Worm (Caenorhabditis elegans) whole organism, midembryonic: ENCODE measurements around the gene sre-16.

Source experiments
- T22C8.4 ChIP-seq: fragments of 200-800 bp; sonication (Bioruptor generic); IDR thresholded peaks from 2 replicates; pipeline ENCODE4 v1.3.6; 2022; ENCODE audit warnings: missing genetic modification characterization, missing compliant biosample characterization
- cog-1 ChIP-seq: sonication (generic microtip); optimal IDR thresholded peaks from 2 replicates; lab custom pipeline; 2016; ENCODE audit warnings: missing genetic modification characterization, missing compliant biosample characterization
- flt-1 ChIP-seq: fragments of 200-800 bp; sonication (Bioruptor generic); IDR thresholded peaks from 2 replicates; pipeline ENCODE4 v1.3.6; 2022; ENCODE audit warnings: missing genetic modification characterization, missing compliant biosample characterization
- klf-2 ChIP-seq: fragments of 200-800 bp; sonication (Bioruptor generic); conservative IDR thresholded peaks from 2 replicates; pipeline ENCODE4 v1.3.6; 2022; ENCODE audit warnings: missing genetic modification reagents, missing genetic modification characterization, missing compliant biosample characterization
- med-1 ChIP-seq: sonication (generic microtip); optimal IDR thresholded peaks from 2 replicates; lab custom pipeline; 2017; ENCODE audit warnings: missing genetic modification characterization, mild to moderate bottlenecking, missing compliant biosample characterization, antibody characterized with exemption, missing genetic modification reagents; ENCODE audit not compliant: insufficient read depth
- ref-1 ChIP-seq: fragments of 200-800 bp; sonication (Bioruptor generic); conservative IDR thresholded peaks from 2 replicates; pipeline ENCODE4 v1.3.6; 2022; ENCODE audit warnings: missing genetic modification reagents, missing genetic modification characterization, missing compliant biosample characterization
- tab-1 ChIP-seq: fragments of 200-800 bp; sonication (Bioruptor generic); IDR thresholded peaks from 2 replicates; pipeline ENCODE4 v1.3.6; 2022; ENCODE audit warnings: missing genetic modification characterization, missing compliant biosample characterization
- ztf-23 ChIP-seq: fragments of 200-800 bp; sonication (Bioruptor generic); IDR thresholded peaks from 2 replicates; pipeline ENCODE4 v1.3.6; 2022; ENCODE audit warnings: missing genetic modification reagents, missing genetic modification characterization, missing compliant biosample characterization
- ztf-29 ChIP-seq: fragments of 200-800 bp; sonication (Bioruptor generic); IDR thresholded peaks from 2 replicates; pipeline ENCODE4 v1.3.6; 2022; ENCODE audit warnings: missing genetic modification reagents, missing genetic modification characterization, missing compliant biosample characterization

The sre-16 gene

DNA sequence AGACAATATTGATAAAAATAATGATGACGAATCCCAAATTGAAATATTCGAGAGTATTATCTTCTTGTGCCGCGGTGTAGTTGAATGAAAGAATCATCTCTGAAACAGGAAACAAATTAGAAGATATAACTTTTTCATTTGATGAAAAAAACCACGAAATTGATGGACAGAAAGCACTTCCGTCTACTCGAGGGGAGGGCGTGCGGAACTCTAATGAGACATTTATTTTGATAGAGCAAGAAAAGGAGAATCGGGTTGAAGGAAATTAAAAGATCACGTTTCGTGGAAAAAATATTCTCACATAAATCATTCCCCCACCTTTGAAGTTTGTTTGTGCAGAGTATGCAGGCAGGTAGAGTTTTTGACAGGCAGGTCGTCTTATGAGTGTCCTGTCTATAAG lies 25.4 kb upstream of the sre-16 start, which contains the start of gene sre-14:
sre-14 (minus strand) TSS at position 101 of the 400 bp plus-strand sequence.
- no peak for TF ChIP-seq ref-1
- no peak for TF ChIP-seq T22C8.4 (GFP tag; lab: Robert Waterston, UW)
- TF ChIP-seq ztf-23 (GFP tag; lab: Robert Waterston, UW), result no peak
- TF ChIP-seq ztf-29, result no peak
- TF ChIP-seq cog-1 (tag; lab: Kevin White, UChicago), result no peak
- TF ChIP-seq tab-1 (GFP tag; lab: Robert Waterston, UW), result no peak
- TF ChIP-seq klf-2 (GFP tag; lab: Robert Waterston, UW), result no peak
- TF ChIP-seq med-1 (GFP tag; lab: Kevin White, UChicago), result no peak
- no peak for TF ChIP-seq flt-1 (GFP tag; lab: Robert Waterston, UW)

- TF ChIP-seq tab-1 (GFP tag; lab: Robert Waterston, UW), result no peak
- TF ChIP-seq flt-1 (GFP tag; lab: Robert Waterston, UW), result no peak
- TF ChIP-seq med-1 (GFP tag; lab: Kevin White, UChicago), result no peak
- TF ChIP-seq cog-1 (tag; lab: Kevin White, UChicago), result no peak
- no peak for TF ChIP-seq ztf-29
These were observed 23.4 kb upstream of the sre-16 start, which contains the start of gene Y39C12A.9 for ce11 chrIV:12259161-12259870. TSS of gene Y39C12A.9 (minus strand) at chrIV:12259211.

ce11 chrIV:12252579-12252978 lies 16.7 kb upstream of the sre-16 start, which contains the start of gene dnj-26:
TSS of gene dnj-26 (minus strand) at chrIV:12252679.
- no peak for TF ChIP-seq tab-1 (GFP tag; lab: Robert Waterston, UW)
- TF ChIP-seq flt-1 (GFP tag; lab: Robert Waterston, UW), result no peak
- TF ChIP-seq cog-1 (tag; lab: Kevin White, UChicago), result no peak
- TF ChIP-seq ztf-29, result no peak
- TF ChIP-seq T22C8.4 (GFP tag; lab: Robert Waterston, UW), result no peak
- no peak for TF ChIP-seq ztf-23 (GFP tag; lab: Robert Waterston, UW)
- TF ChIP-seq med-1 (GFP tag; lab: Kevin White, UChicago), result no peak
- no peak for TF ChIP-seq ref-1
- no peak for TF ChIP-seq klf-2 (GFP tag; lab: Robert Waterston, UW)

- TF ChIP-seq med-1 (GFP tag; lab: Kevin White, UChicago), result no peak
- TF ChIP-seq cog-1 (tag; lab: Kevin White, UChicago), result no peak
- no peak for TF ChIP-seq flt-1 (GFP tag; lab: Robert Waterston, UW)
- TF ChIP-seq ztf-23 (GFP tag; lab: Robert Waterston, UW), result no peak
- TF ChIP-seq tab-1 (GFP tag; lab: Robert Waterston, UW), result no peak
- TF ChIP-seq T22C8.4 (GFP tag; lab: Robert Waterston, UW), result no peak
- TF ChIP-seq ref-1, result no peak
- TF ChIP-seq ztf-29, result no peak
- no peak for TF ChIP-seq klf-2 (GFP tag; lab: Robert Waterston, UW)
These were observed 8.8 kb upstream of the sre-16 start, which contains the start of gene sre-15 for ce11 chrIV:12244706-12245105. TSS of gene sre-15 (minus strand) at chrIV:12244806.

DNA sequence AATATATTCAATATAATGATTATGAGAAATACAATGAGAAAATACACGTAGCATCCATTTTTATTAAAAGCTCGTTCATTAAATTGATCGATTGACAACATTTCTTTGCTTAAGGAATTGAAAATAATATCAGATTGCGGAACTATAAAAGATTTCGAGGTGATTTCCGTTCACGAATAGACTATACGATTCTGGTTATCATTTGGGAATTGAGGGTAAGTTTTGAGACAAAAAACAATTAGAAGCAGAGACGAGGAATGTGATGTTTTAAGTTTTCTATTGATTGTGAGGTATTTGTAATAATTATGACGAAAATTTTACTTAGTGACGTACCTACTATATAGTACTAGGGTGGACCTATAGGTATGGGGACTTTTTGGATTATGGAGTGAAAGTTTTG lies 2.9 kb upstream of the sre-16 start, which contains the start of gene sre-19:
sre-19 (minus strand) TSS at position 101 of the 400 bp plus-strand sequence.
- TF ChIP-seq med-1 (GFP tag; lab: Kevin White, UChicago) (no peak), flt-1 (GFP tag; lab: Robert Waterston, UW) (no peak), cog-1 (tag; lab: Kevin White, UChicago) (no peak), klf-2 (GFP tag; lab: Robert Waterston, UW) (no peak), T22C8.4 (GFP tag; lab: Robert Waterston, UW) (no peak), tab-1 (GFP tag; lab: Robert Waterston, UW) (no peak), ztf-23 (GFP tag; lab: Robert Waterston, UW) (no peak), ztf-29 (no peak), ref-1 (no peak)

DNA sequence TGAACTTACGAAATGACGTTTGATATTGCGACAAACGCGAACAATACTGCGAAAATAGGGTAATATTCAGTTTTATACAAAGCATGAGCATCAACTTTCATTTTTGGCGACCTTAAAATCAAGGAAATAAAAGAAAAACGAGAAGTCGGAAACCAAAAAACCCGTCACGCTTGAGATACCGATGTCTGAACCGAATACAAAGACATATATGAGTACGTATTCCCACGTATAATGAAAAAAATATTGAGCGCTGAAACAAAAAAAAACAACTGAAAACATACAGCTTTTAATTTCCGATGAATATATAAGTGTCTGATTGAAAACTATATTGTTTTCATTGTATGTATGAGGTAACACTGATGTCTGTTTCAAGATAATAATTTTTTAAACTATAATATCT lies 6.2 kb downstream of the sre-16 start, which contains the start of gene sre-18:
sre-18 (minus strand) TSS at position 101 of the 400 bp plus-strand sequence.
- no peak for TF ChIP-seq T22C8.4 (GFP tag; lab: Robert Waterston, UW)
- no peak for TF ChIP-seq tab-1 (GFP tag; lab: Robert Waterston, UW)
- TF ChIP-seq klf-2 (GFP tag; lab: Robert Waterston, UW), result no peak
- TF ChIP-seq ztf-29, result no peak

DNA sequence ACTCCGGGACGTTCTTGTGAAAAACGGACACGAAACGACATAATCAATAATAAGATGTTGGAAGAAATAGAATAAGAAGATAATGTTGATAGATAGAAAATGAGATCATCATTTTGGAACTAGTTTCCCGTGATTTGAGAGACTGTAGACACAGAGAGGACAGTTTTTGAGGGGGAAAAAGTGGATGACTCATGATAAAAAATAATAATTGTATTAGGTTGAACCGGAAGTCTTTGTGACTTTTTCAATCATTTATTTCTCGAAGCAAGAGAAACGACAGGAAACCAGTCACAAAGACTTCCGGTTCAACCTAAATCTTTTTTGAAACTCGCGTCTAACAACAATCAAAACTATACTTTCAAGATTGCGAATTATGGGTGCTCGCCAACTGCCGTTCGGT lies 8.9 kb downstream of the sre-16 start, which contains the start of gene mlt-3:
mlt-3 (minus strand) TSS at position 101 of the 400 bp plus-strand sequence.
- TF ChIP-seq med-1 (GFP tag; lab: Kevin White, UChicago) (no peak), klf-2 (GFP tag; lab: Robert Waterston, UW) (no peak), tab-1 (GFP tag; lab: Robert Waterston, UW) (no peak), ztf-29 (no peak), ref-1 (no peak), cog-1 (tag; lab: Kevin White, UChicago) (no peak), T22C8.4 (GFP tag; lab: Robert Waterston, UW) (no peak), flt-1 (GFP tag; lab: Robert Waterston, UW) (no peak), ztf-23 (GFP tag; lab: Robert Waterston, UW) (no peak)

DNA sequence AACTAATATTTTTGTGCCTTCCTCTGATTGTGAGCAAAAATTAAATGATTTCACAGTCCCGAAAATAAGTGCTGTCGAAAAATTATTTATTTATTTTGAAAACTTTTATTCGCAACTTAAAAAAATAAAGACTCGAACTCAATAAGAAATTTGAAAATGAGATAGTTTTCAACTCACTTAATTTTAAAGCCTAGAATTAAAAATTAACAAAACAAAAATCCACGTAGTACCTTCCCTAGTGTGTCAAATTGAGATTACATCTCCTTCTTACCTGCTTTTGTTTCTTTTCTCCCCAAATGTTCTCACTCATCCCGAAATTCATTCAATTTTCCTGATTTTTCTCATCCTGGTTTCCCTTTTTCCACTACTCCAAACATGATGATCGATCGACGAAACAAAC lies 16.6 kb downstream of the sre-16 start, which contains the start of gene F35G2.5:
F35G2.5 (plus strand) TSS at position 301 of the 400 bp plus-strand sequence.
- TF ChIP-seq ref-1 (no peak), klf-2 (GFP tag; lab: Robert Waterston, UW) (no peak), tab-1 (GFP tag; lab: Robert Waterston, UW) (no peak), T22C8.4 (GFP tag; lab: Robert Waterston, UW) (no peak), ztf-23 (GFP tag; lab: Robert Waterston, UW) (no peak), med-1 (GFP tag; lab: Kevin White, UChicago) (no peak), ztf-29 (no peak), flt-1 (GFP tag; lab: Robert Waterston, UW) (no peak), cog-1 (tag; lab: Kevin White, UChicago) (no peak)

DNA sequence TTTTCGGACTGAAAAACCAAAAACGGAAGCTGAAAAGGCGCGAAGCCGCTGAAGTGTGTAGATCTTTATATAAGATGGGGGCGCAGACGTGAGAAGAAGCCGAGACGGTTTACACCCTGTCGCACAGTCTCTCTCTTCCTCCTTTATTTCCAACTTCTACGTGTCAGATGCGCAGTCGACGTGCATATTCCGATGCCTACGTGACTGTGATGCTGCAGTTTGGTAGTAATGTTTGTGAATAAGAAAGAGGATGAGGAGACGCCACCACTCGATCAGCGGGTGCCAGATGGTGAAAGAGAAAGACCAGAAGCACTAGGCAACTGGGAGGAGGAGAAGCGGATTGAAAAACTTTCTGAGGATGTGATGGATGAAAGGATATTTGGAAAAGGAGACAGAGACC lies 17.7 kb downstream of the sre-16 start:
- no peak for TF ChIP-seq ztf-29
- no peak for TF ChIP-seq ref-1
- TF ChIP-seq tab-1 (GFP tag; lab: Robert Waterston, UW), result no peak
- no peak for TF ChIP-seq flt-1 (GFP tag; lab: Robert Waterston, UW)
- TF ChIP-seq cog-1 (tag; lab: Kevin White, UChicago), result no peak
- no peak for TF ChIP-seq med-1 (GFP tag; lab: Kevin White, UChicago)
- TF ChIP-seq T22C8.4 (GFP tag; lab: Robert Waterston, UW), result no peak
- TF ChIP-seq ztf-23 (GFP tag; lab: Robert Waterston, UW), result no peak
- TF ChIP-seq klf-2 (GFP tag; lab: Robert Waterston, UW), result no peak
